Fruit fly (Drosophila melanogaster): ENCODE measurements around the gene Klc.
A peak's percentile ranks its signal among the peaks of the same experiment; 100 is the strongest.

Klc gene

dm6 chr3L:12754769-12755189, 4.9 kb upstream of the Klc start, which contains the start of the genes CG10973 and Vps13D (continued):
- TF ChIP-seq Hr78 (GFP tag; optimal IDR thresholded peaks at IDR 0.05), result no peak
- no peak for TF ChIP-seq CG4282 (GFP tag; optimal IDR thresholded peaks at IDR 0.05)
- TF ChIP-seq Nf-YC (tag; optimal IDR thresholded peaks at IDR 0.05), result no peak
- no peak for TF ChIP-seq nerfin-1 (tag; optimal IDR thresholded peaks at IDR 0.05)
- TF ChIP-seq Opbp (GFP tag; IDR thresholded peaks at IDR 0.05; ENCODE audit: partially characterized antibody), result peak; percentile 87
- no peak for TF ChIP-seq gsb-n (tag; optimal IDR thresholded peaks at IDR 0.05)
- TF ChIP-seq Dfd (GFP tag; optimal IDR thresholded peaks at IDR 0.05), result no peak
- TF ChIP-seq row (GFP tag; IDR thresholded peaks at IDR 0.05), result peak; percentile 82
- TF ChIP-seq CG12071 (GFP tag; optimal IDR thresholded peaks at IDR 0.05), result no peak
- no peak for TF ChIP-seq ftz-f1 (GFP tag; optimal IDR thresholded peaks at IDR 0.05)
- TF ChIP-seq CG12659 (GFP tag; optimal IDR thresholded peaks at IDR 0.05), result peak; percentile 82
- TF ChIP-seq CG30020 (tag; optimal IDR thresholded peaks at IDR 0.05), result peak; percentile 97
- TF ChIP-seq Rfx (GFP tag; IDR thresholded peaks at IDR 0.05), result no peak; the same call in 1 of the 2 replicates
- peak; percentile 78; the same call in 1 of the 2 replicates for TF ChIP-seq hbn (GFP tag; IDR thresholded peaks at IDR 0.05; ENCODE audit: partially characterized antibody)
- no peak for TF ChIP-seq Dek (tag; optimal IDR thresholded peaks at IDR 0.05)
- no peak for TF ChIP-seq CG17829 (tag; optimal IDR thresholded peaks at IDR 0.05)
- TF ChIP-seq CG34224 (GFP tag; IDR thresholded peaks at IDR 0.05; ENCODE audit: partially characterized antibody), result peak; percentile 93
- no peak for TF ChIP-seq CG13894 (tag; optimal IDR thresholded peaks at IDR 0.05)
- TF ChIP-seq Sry-δ (GFP tag; optimal IDR thresholded peaks at IDR 0.05), result peak; percentile 86
- peak; percentile 59 for TF ChIP-seq pita (GFP tag; optimal IDR thresholded peaks at IDR 0.05)
- TF ChIP-seq CG12942 (GFP tag; optimal IDR thresholded peaks at IDR 0.05), result peak; percentile 19
- no peak for TF ChIP-seq CG3726 (GFP tag; IDR thresholded peaks at IDR 0.05)
- no peak for TF ChIP-seq wdn (GFP tag; IDR thresholded peaks at IDR 0.05)
- 0 out of 3 replicates have a peak, but pooled peaks have one; percentile 15 for TF ChIP-seq zfh1 (GFP tag; IDR thresholded peaks at IDR 0.05)
- no peak for TF ChIP-seq Atf-2 (GFP tag; optimal IDR thresholded peaks at IDR 0.05)
- no peak for TF ChIP-seq GATAe (GFP tag; conservative IDR thresholded peaks at IDR 0.05)
- TF ChIP-seq chinmo (GFP tag; IDR thresholded peaks at IDR 0.05; ENCODE audit: partially characterized antibody), result no peak; the same call in 2 of the 4 replicates
- TF ChIP-seq Tbp (GFP tag; optimal IDR thresholded peaks at IDR 0.05), result no peak
- peak; percentile 44 for TF ChIP-seq CG1602 (GFP tag; optimal IDR thresholded peaks at IDR 0.05)
- no peak for TF ChIP-seq ham (GFP tag; IDR thresholded peaks at IDR 0.05)
- TF ChIP-seq Hr51 (GFP tag; optimal IDR thresholded peaks at IDR 0.05), result no peak
- TF ChIP-seq CG6175 (GFP tag; IDR thresholded peaks at IDR 0.05), result no peak
- no peak for TF ChIP-seq CG3163 (GFP tag; optimal IDR thresholded peaks at IDR 0.05)
- no peak; the same call in 1 of the 2 replicates for TF ChIP-seq peb (GFP tag; IDR thresholded peaks at IDR 0.05)
- TF ChIP-seq CG6654 (GFP tag; optimal IDR thresholded peaks at IDR 0.05), result peak; percentile 11
- peak; percentile 92 for TF ChIP-seq unc-4 (GFP tag; IDR thresholded peaks at IDR 0.05; ENCODE audit: partially characterized antibody)
- peak; percentile 25 for TF ChIP-seq CG15011 (GFP tag; optimal IDR thresholded peaks at IDR 0.05)
- no peak for TF ChIP-seq CG9727 (GFP tag; optimal IDR thresholded peaks at IDR 0.05)
- no peak for TF ChIP-seq sisA (GFP tag; IDR thresholded peaks at IDR 0.05)

dm6 chr3L:12748711-12749566, 917 bp downstream of the Klc start:
- TF ChIP-seq CG16813 (GFP tag; IDR thresholded peaks at IDR 0.05; ENCODE audit: partially characterized antibody) (peak; percentile 33; the same call in 1 of the 3 replicates), Scr (GFP tag; IDR thresholded peaks at IDR 0.05; ENCODE audit: partially characterized antibody) (peak; percentile 42; the same call in 1 of the 2 replicates), Vsx1 (GFP tag; optimal IDR thresholded peaks at IDR 0.05) (no peak), BEAF-32 (GFP tag; optimal IDR thresholded peaks at IDR 0.05) (peak; percentile 49), insv (GFP tag; optimal IDR thresholded peaks at IDR 0.05) (peak; percentile 55 to 93), Drgx (GFP tag; IDR thresholded peaks at IDR 0.05) (no peak), CG4854 (GFP tag; optimal IDR thresholded peaks at IDR 0.05) (no peak), org-1 (GFP tag; optimal IDR thresholded peaks at IDR 0.05) (no peak), bigmax (GFP tag; optimal IDR thresholded peaks at IDR 0.05) (no peak), grn (GFP tag; optimal IDR thresholded peaks at IDR 0.05) (peak; percentile 13), Dp (GFP tag; optimal IDR thresholded peaks at IDR 0.05) (peak; percentile 34)
